Fruit fly (Drosophila melanogaster) whole organism, embryonic: ENCODE measurements around the gene CG15818.

Experiments
- Bgb ChIP-seq: fragments of 200-800 bp; sonication (Bioruptor generic); IDR thresholded peaks from 2 replicates; pipeline ENCODE4 v1.3.6; 2022; ENCODE audit warnings: missing biosample characterization, missing genetic modification characterization; ENCODE audit not compliant: partially characterized antibody
- CG1024 ChIP-seq: fragments of 200-800 bp; sonication (Bioruptor generic); IDR thresholded peaks from 2 replicates; pipeline ENCODE4 v1.3.6; 2022; ENCODE audit warnings: missing biosample characterization, missing genetic modification characterization
- CG10274 ChIP-seq: fragments of 200-800 bp; sonication (Bioruptor generic); optimal IDR thresholded peaks from 3 replicates; lab custom pipeline; 2017; ENCODE audit warnings: missing biosample characterization, mild to moderate bottlenecking, missing genetic modification characterization
- CG11398 ChIP-seq: fragments of 200-800 bp; sonication (Bioruptor generic); optimal IDR thresholded peaks from 2 replicates; lab custom pipeline; 2016; ENCODE audit warnings: missing biosample characterization, missing genetic modification characterization
- CG11504 ChIP-seq: fragments of 200-800 bp; sonication (Bioruptor generic); optimal IDR thresholded peaks from 3 replicates; lab custom pipeline; 2019; ENCODE audit warnings: missing biosample characterization, mild to moderate bottlenecking, missing genetic modification characterization, moderate library complexity
- CG12071 ChIP-seq: fragments of 200-800 bp; sonication (Bioruptor generic); optimal IDR thresholded peaks from 3 replicates; lab custom pipeline; 2018; ENCODE audit warnings: missing biosample characterization, mild to moderate bottlenecking, missing genetic modification characterization
- CG12744 ChIP-seq: fragments of 200-800 bp; sonication (Bioruptor generic); optimal IDR thresholded peaks from 2 replicates; lab custom pipeline; 2016; ENCODE audit warnings: missing biosample characterization, missing genetic modification characterization
- CG13287 ChIP-seq: fragments of 200-800 bp; sonication (Bioruptor generic); IDR thresholded peaks from 2 replicates; pipeline ENCODE4 v1.3.6; 2022; ENCODE audit warnings: missing biosample characterization, missing genetic modification characterization; ENCODE audit not compliant: partially characterized antibody
- CG13424 ChIP-seq: fragments of 200-800 bp; sonication (Bioruptor generic); optimal IDR thresholded peaks from 2 replicates; lab custom pipeline; 2019; ENCODE audit warnings: missing biosample characterization, mild to moderate bottlenecking, missing genetic modification characterization, moderate library complexity
- CG13624 ChIP-seq: fragments of 200-800 bp; sonication (Bioruptor generic); optimal IDR thresholded peaks from 2 replicates; lab custom pipeline; 2016; ENCODE audit warnings: missing biosample characterization, missing genetic modification characterization
- CG14860 ChIP-seq: fragments of 200-800 bp; sonication (Bioruptor generic); IDR thresholded peaks from 3 replicates; pipeline ENCODE4 v1.3.6; 2022; ENCODE audit warnings: missing biosample characterization, missing genetic modification characterization; ENCODE audit not compliant: partially characterized antibody
- CG1603 ChIP-seq: fragments of 200-800 bp; sonication (Bioruptor generic); optimal IDR thresholded peaks from 2 replicates; lab custom pipeline; 2019; ENCODE audit warnings: missing biosample characterization, mild to moderate bottlenecking, missing genetic modification characterization, moderate library complexity
- CG17802 ChIP-seq: fragments of 200-800 bp; sonication (Bioruptor generic); optimal IDR thresholded peaks from 2 replicates; lab custom pipeline; 2018; ENCODE audit warnings: missing biosample characterization, mild to moderate bottlenecking, missing genetic modification characterization, moderate library complexity
- CG2889 ChIP-seq: fragments of 200-800 bp; sonication (Bioruptor generic); IDR thresholded peaks from 3 replicates; pipeline ENCODE4 v1.3.6; 2022; ENCODE audit warnings: missing biosample characterization, missing genetic modification characterization
- CG30403 ChIP-seq: fragments of 200-800 bp; sonication (Bioruptor generic); optimal IDR thresholded peaks from 3 replicates; lab custom pipeline; 2016; ENCODE audit warnings: missing biosample characterization, missing genetic modification characterization
- CG31441 ChIP-seq: fragments of 200-800 bp; sonication (Bioruptor generic); IDR thresholded peaks from 2 replicates; pipeline ENCODE4 v1.3.6; 2022; ENCODE audit warnings: missing biosample characterization, missing genetic modification characterization
- CG32772 ChIP-seq: fragments of 200-800 bp; sonication (Bioruptor generic); IDR thresholded peaks from 2 replicates; pipeline ENCODE4 v1.3.6; 2022; ENCODE audit warnings: missing biosample characterization, missing genetic modification characterization
- CG33557 ChIP-seq: fragments of 200-800 bp; sonication (Bioruptor generic); optimal IDR thresholded peaks from 2 replicates; lab custom pipeline; 2019; ENCODE audit warnings: missing biosample characterization, mild to moderate bottlenecking, missing genetic modification characterization, moderate library complexity
- CG5180 ChIP-seq: fragments of 200-800 bp; sonication (Bioruptor generic); optimal IDR thresholded peaks from 3 replicates; lab custom pipeline; 2017; ENCODE audit warnings: missing biosample characterization, missing genetic modification characterization, mild to moderate bottlenecking, moderate library complexity, missing genetic modification reagents
- CG6813 ChIP-seq: fragments of 200-800 bp; sonication (Bioruptor generic); optimal IDR thresholded peaks from 2 replicates; lab custom pipeline; 2017; ENCODE audit warnings: missing biosample characterization, missing genetic modification characterization, mild to moderate bottlenecking, moderate library complexity, missing genetic modification reagents
- CG7357 ChIP-seq: fragments of 200-800 bp; sonication (Bioruptor generic); IDR thresholded peaks from 3 replicates; pipeline ENCODE4 v1.3.6; 2022; ENCODE audit warnings: missing biosample characterization, missing genetic modification characterization
- D19B ChIP-seq: fragments of 200-800 bp; sonication (Bioruptor generic); optimal IDR thresholded peaks from 2 replicates; lab custom pipeline; 2017; ENCODE audit warnings: missing biosample characterization, mild to moderate bottlenecking, missing genetic modification characterization
- Dad ChIP-seq: fragments of 200-800 bp; sonication (Bioruptor generic); optimal IDR thresholded peaks from 3 replicates; lab custom pipeline; 2016; ENCODE audit warnings: missing biosample characterization, missing genetic modification characterization
- Dref ChIP-seq: fragments of 200-800 bp; sonication (Bioruptor generic); IDR thresholded peaks from 2 replicates; pipeline ENCODE4 v1.3.6; 2022; ENCODE audit warnings: missing biosample characterization, missing genetic modification characterization
- E2f2 ChIP-seq: fragments of 200-800 bp; sonication (Bioruptor generic); IDR thresholded peaks from 2 replicates; pipeline ENCODE4 v1.3.6; 2022; ENCODE audit warnings: missing biosample characterization, missing genetic modification characterization
- HHEX ChIP-seq: fragments of 200-800 bp; sonication (Bioruptor generic); optimal IDR thresholded peaks from 3 replicates; lab custom pipeline; 2017; ENCODE audit warnings: missing biosample characterization, mild to moderate bottlenecking, missing genetic modification characterization, missing genetic modification reagents
- Hsf ChIP-seq: fragments of 200-800 bp; sonication (Bioruptor generic); optimal IDR thresholded peaks from 3 replicates; lab custom pipeline; 2016; ENCODE audit warnings: missing biosample characterization, missing genetic modification characterization
- Kr ChIP-seq: fragments of 200-800 bp; sonication (Bioruptor generic); optimal IDR thresholded peaks from 2 replicates; lab custom pipeline; 2017; ENCODE audit warnings: missing biosample characterization, mild to moderate bottlenecking, missing genetic modification characterization
- Optix ChIP-seq: fragments of 200-800 bp; sonication (Bioruptor generic); IDR thresholded peaks from 3 replicates; pipeline ENCODE4 v1.3.6; 2022; ENCODE audit warnings: missing biosample characterization, missing genetic modification characterization
- ase ChIP-seq: fragments of 200-800 bp; sonication (Bioruptor generic); IDR thresholded peaks from 3 replicates; pipeline ENCODE4 v1.3.6; 2022; ENCODE audit warnings: missing biosample characterization, missing genetic modification characterization
- az2 ChIP-seq: fragments of 200-800 bp; sonication (Bioruptor generic); optimal IDR thresholded peaks from 3 replicates; lab custom pipeline; 2016; ENCODE audit warnings: missing biosample characterization, missing genetic modification characterization
- bsh ChIP-seq, 2 experiments: fragments of 200-800 bp; sonication (Bioruptor generic); optimal IDR thresholded peaks; 2 replicates each; lab custom pipeline; 2017 to 2018; ENCODE audit warnings: mild to moderate bottlenecking in 2 of 2, missing biosample characterization in 2 of 2, missing genetic modification characterization in 2 of 2, moderate library complexity in 1 of 2
- danr ChIP-seq: fragments of 200-800 bp; sonication (Bioruptor generic); IDR thresholded peaks from 2 replicates; pipeline ENCODE4 v1.3.6; 2022; ENCODE audit warnings: missing biosample characterization, missing genetic modification characterization
- ewg ChIP-seq: fragments of 200-800 bp; sonication (Bioruptor generic); optimal IDR thresholded peaks from 3 replicates; lab custom pipeline; 2017; ENCODE audit warnings: mild to moderate bottlenecking, missing biosample characterization, missing genetic modification reagents, missing genetic modification characterization
- eyg ChIP-seq: fragments of 200-800 bp; sonication (Bioruptor generic); optimal IDR thresholded peaks from 3 replicates; lab custom pipeline; 2016; ENCODE audit warnings: missing biosample characterization, missing genetic modification characterization
- gcm2 ChIP-seq: fragments of 200-800 bp; sonication (Bioruptor generic); optimal IDR thresholded peaks from 2 replicates; lab custom pipeline; 2016; ENCODE audit warnings: missing biosample characterization, missing genetic modification characterization
- gro ChIP-seq: fragments of 200-800 bp; sonication (Bioruptor generic); optimal IDR thresholded peaks from 2 replicates; lab custom pipeline; 2016; ENCODE audit warnings: missing biosample characterization, missing genetic modification characterization
- gsb ChIP-seq: fragments of 200-800 bp; sonication (Bioruptor generic); IDR thresholded peaks from 2 replicates; pipeline ENCODE4 v1.3.6; 2022; ENCODE audit warnings: missing biosample characterization, missing genetic modification characterization
- jumu ChIP-seq: fragments of 200-800 bp; sonication (Bioruptor generic); optimal IDR thresholded peaks from 3 replicates; lab custom pipeline; 2016; ENCODE audit warnings: missing biosample characterization, missing genetic modification characterization
- kni ChIP-seq: fragments of 200-800 bp; sonication (Bioruptor generic); optimal IDR thresholded peaks from 3 replicates; lab custom pipeline; 2017; ENCODE audit warnings: mild to moderate bottlenecking, missing biosample characterization, missing genetic modification reagents, missing genetic modification characterization
- knrl ChIP-seq: fragments of 200-800 bp; sonication (Bioruptor generic); IDR thresholded peaks from 3 replicates; pipeline ENCODE4 v1.3.6; 2022; ENCODE audit warnings: missing biosample characterization, missing genetic modification characterization; ENCODE audit not compliant: partially characterized antibody
- nerfin-2 ChIP-seq: fragments of 200-800 bp; sonication (Bioruptor generic); IDR thresholded peaks from 2 replicates; pipeline ENCODE4 v1.3.6; 2022; ENCODE audit warnings: missing biosample characterization, missing genetic modification characterization; ENCODE audit not compliant: partially characterized antibody
- otp ChIP-seq: fragments of 200-800 bp; sonication (Bioruptor generic); IDR thresholded peaks from 3 replicates; pipeline ENCODE4, ENCODE4 v1.3.6; 2022; ENCODE audit warnings: missing biosample characterization, missing genetic modification characterization
- pzg ChIP-seq: fragments of 200-800 bp; sonication (Bioruptor generic); optimal IDR thresholded peaks from 3 replicates; lab custom pipeline; 2018; ENCODE audit warnings: missing biosample characterization, mild to moderate bottlenecking, missing genetic modification characterization, moderate library complexity
- scrt ChIP-seq: fragments of 200-800 bp; sonication (Bioruptor generic); optimal IDR thresholded peaks from 2 replicates; lab custom pipeline; 2018; ENCODE audit warnings: missing biosample characterization, mild to moderate bottlenecking, missing genetic modification characterization, moderate library complexity
- sisA ChIP-seq: fragments of 200-800 bp; sonication (Bioruptor generic); IDR thresholded peaks from 2 replicates; pipeline ENCODE4 v1.3.6; 2022; ENCODE audit warnings: missing biosample characterization, missing genetic modification characterization
- so ChIP-seq: fragments of 200-800 bp; sonication (Bioruptor generic); IDR thresholded peaks from 3 replicates; pipeline ENCODE4 v1.3.6; 2022; ENCODE audit warnings: missing biosample characterization, missing genetic modification characterization
- ssp ChIP-seq: fragments of 200-800 bp; sonication (Bioruptor generic); IDR thresholded peaks from 2 replicates; pipeline ENCODE4 v1.3.6; 2022; ENCODE audit warnings: missing biosample characterization, missing genetic modification characterization
- sug ChIP-seq: fragments of 200-800 bp; optimal IDR thresholded peaks from 2 replicates; lab custom pipeline; 2019; ENCODE audit warnings: missing biosample characterization, mild to moderate bottlenecking, missing genetic modification characterization, moderate library complexity
- wek ChIP-seq: fragments of 200-800 bp; sonication (Bioruptor generic); optimal IDR thresholded peaks from 3 replicates; lab custom pipeline; 2018; ENCODE audit warnings: missing biosample characterization, mild to moderate bottlenecking, missing genetic modification characterization, moderate library complexity

Gene CG15818

dm6 chr2L:7401627-7402026 lies 9.1 kb upstream of the CG15818 start (continued):
- no peak for TF ChIP-seq Bgb
- TF ChIP-seq E2f2 (GFP tag; lab: Robert Waterston, UW): peak; percentile 32; the same call in 1 of the 2 replicates
- no peak for TF ChIP-seq kni (GFP tag; lab: Kevin White, UChicago)
- TF ChIP-seq otp (GFP tag; lab: Robert Waterston, UW): no peak
- TF ChIP-seq eyg: no peak
- TF ChIP-seq Optix (GFP tag; lab: Robert Waterston, UW): no peak
- TF ChIP-seq Dad (GFP tag; lab: Kevin White, UChicago): no peak
- no peak for TF ChIP-seq nerfin-2 (GFP tag; lab: Robert Waterston, UW)
- TF ChIP-seq CG14860: no peak
- TF ChIP-seq CG12744 (GFP tag; lab: Kevin White, UChicago): no peak
- TF ChIP-seq Hsf (GFP tag; lab: Kevin White, UChicago): peak; percentile 64
- TF ChIP-seq CG17802 (tag; lab: Kevin White, UChicago): no peak
- TF ChIP-seq so (GFP tag; lab: Robert Waterston, UW): peak; percentile 63; the same call in 2 of the 3 replicates
- TF ChIP-seq CG13287: no peak
- TF ChIP-seq danr: no peak
- peak; percentile 60 for TF ChIP-seq CG1024
- TF ChIP-seq CG11398: no peak
- TF ChIP-seq CG31441 (GFP tag; lab: Robert Waterston, UW): peak; percentile 71
- peak; percentile 67 for TF ChIP-seq az2
- TF ChIP-seq CG30403 (GFP tag; lab: Kevin White, UChicago): peak; percentile 62
- TF ChIP-seq gcm2: peak; percentile 7
- peak; percentile 81 for TF ChIP-seq CG11504 (tag; lab: Kevin White, UChicago)
- no peak for TF ChIP-seq gro (GFP tag; lab: Kevin White, UChicago)
- peak; percentile 75 for TF ChIP-seq sisA (GFP tag; lab: Robert Waterston, UW)
- peak; percentile 37 for TF ChIP-seq CG6813 (GFP tag; lab: Kevin White, UChicago)
- TF ChIP-seq pzg (GFP tag; lab: Kevin White, UChicago): no peak
- peak; percentile 54; the same call in 1 of the 3 replicates for TF ChIP-seq CG7357 (GFP tag; lab: Robert Waterston, UW)
- TF ChIP-seq CG13424: peak; percentile 80
- TF ChIP-seq scrt (GFP tag; lab: Kevin White, UChicago): peak; percentile 49
- peak; percentile 61 for TF ChIP-seq HHEX (GFP tag; lab: Kevin White, UChicago)
- TF ChIP-seq knrl (GFP tag; lab: Robert Waterston, UW): no peak
- no peak; the same call in 2 of the 3 replicates for TF ChIP-seq ase (GFP tag; lab: Robert Waterston, UW)
- peak; percentile 31 for TF ChIP-seq CG1603 (tag; lab: Kevin White, UChicago)
- TF ChIP-seq gsb (GFP tag; lab: Robert Waterston, UW): peak; percentile 46
- peak in 1 of 2 experiments; percentile 76 for TF ChIP-seq bsh (GFP tag; optimal IDR thresholded peaks at IDR 0.05; lab: Kevin White, UChicago)
- no peak for TF ChIP-seq CG12071
- TF ChIP-seq ewg (GFP tag; lab: Kevin White, UChicago): peak; percentile 8
- no peak for TF ChIP-seq CG13624 (GFP tag; lab: Kevin White, UChicago)
- peak; percentile 71; the same call in 1 of the 2 replicates for TF ChIP-seq CG32772 (GFP tag; lab: Robert Waterston, UW)
- no peak for TF ChIP-seq Kr (GFP tag; lab: Kevin White, UChicago)
- TF ChIP-seq CG10274 (GFP tag; lab: Kevin White, UChicago): no peak
- peak; percentile 24 for TF ChIP-seq D19B (GFP tag; lab: Kevin White, UChicago)
- TF ChIP-seq jumu (GFP tag; lab: Kevin White, UChicago): no peak
- peak; percentile 65; the same call in 2 of the 3 replicates for TF ChIP-seq CG2889
- no peak for TF ChIP-seq Dref
- TF ChIP-seq ssp: peak; percentile 54
- TF ChIP-seq CG33557 (GFP tag; lab: Kevin White, UChicago): peak; percentile 51
- TF ChIP-seq CG5180 (GFP tag; lab: Kevin White, UChicago): peak; percentile 30
- TF ChIP-seq wek (GFP tag; lab: Kevin White, UChicago): no peak
- peak; percentile 63 for TF ChIP-seq sug (tag; lab: Kevin White, UChicago)
